Worm (Caenorhabditis elegans) whole organism, young adult: ENCODE data around the gene Y54G2A.37.

Experiments
- C17E4.6 ChIP-seq: fragments of 200-800 bp; sonication (Bioruptor generic); IDR thresholded peaks from 2 replicates; pipeline ENCODE4 v1.3.6; 2022; ENCODE audit warnings: missing genetic modification reagents, missing genetic modification characterization, missing compliant biosample characterization
- K11D2.4 ChIP-seq: fragments of 200-800 bp; sonication (Bioruptor generic); IDR thresholded peaks from 2 replicates; pipeline ENCODE4 v1.3.6; 2022; ENCODE audit warnings: missing genetic modification reagents, missing genetic modification characterization, missing compliant biosample characterization
- K12H6.12 ChIP-seq: fragments of 200-800 bp; sonication (Bioruptor generic); optimal IDR thresholded peaks from 2 replicates; lab custom pipeline; 2018; ENCODE audit warnings: mild to moderate bottlenecking, missing genetic modification characterization, missing compliant biosample characterization
- Y79H2A.3 ChIP-seq: fragments of 200-800 bp; sonication (Bioruptor generic); conservative IDR thresholded peaks from 2 replicates; pipeline ENCODE4 v1.3.6; 2022; ENCODE audit warnings: missing genetic modification reagents, missing genetic modification characterization, missing compliant biosample characterization
- Y95B8A.8 ChIP-seq: fragments of 200-800 bp; sonication (Bioruptor generic); IDR thresholded peaks from 2 replicates; pipeline ENCODE4 v1.3.6; 2022; ENCODE audit warnings: missing genetic modification reagents, missing genetic modification characterization, missing compliant biosample characterization
- ZK185.1 ChIP-seq: sonication (generic microtip); optimal IDR thresholded peaks from 2 replicates; lab custom pipeline; 2016; ENCODE audit warnings: mild to moderate bottlenecking, missing genetic modification characterization, missing compliant biosample characterization; ENCODE audit not compliant: poor library complexity, severe bottlenecking
- attf-5 ChIP-seq: fragments of 200-800 bp; sonication (Bioruptor generic); optimal IDR thresholded peaks from 2 replicates; lab custom pipeline; 2018; ENCODE audit warnings: mild to moderate bottlenecking, missing genetic modification characterization, missing compliant biosample characterization
- ccch-3 ChIP-seq: fragments of 200-800 bp; sonication (Bioruptor generic); optimal IDR thresholded peaks from 2 replicates; lab custom pipeline; 2018; ENCODE audit warnings: mild to moderate bottlenecking, missing genetic modification characterization, missing compliant biosample characterization
- cebp-1 ChIP-seq, 2 experiments: fragments of 200-800 bp in 1 of 2; sonication (Bioruptor generic) in 1 of 2; sonication (generic microtip) in 1 of 2; IDR thresholded peaks in 1 of 2; optimal IDR thresholded peaks in 1 of 2; 2 replicates each; pipeline versions ENCODE4 v1.3.6 to Lab custom; 2017 to 2022; ENCODE audit warnings: missing compliant biosample characterization in 2 of 2, missing genetic modification characterization in 2 of 2, mild to moderate bottlenecking in 1 of 2, missing genetic modification reagents in 1 of 2, moderate library complexity in 1 of 2
- cebp-2 ChIP-seq: fragments of 200-800 bp; sonication (Bioruptor generic); IDR thresholded peaks from 2 replicates; pipeline ENCODE4 v1.3.6; 2022; ENCODE audit warnings: missing genetic modification characterization, missing compliant biosample characterization
- ceh-27 ChIP-seq: fragments of 200-800 bp; sonication (Bioruptor generic); optimal IDR thresholded peaks from 2 replicates; lab custom pipeline; 2018; ENCODE audit warnings: mild to moderate bottlenecking, missing genetic modification characterization, moderate library complexity, missing compliant biosample characterization
- ceh-79 ChIP-seq: sonication (generic microtip); optimal IDR thresholded peaks from 2 replicates; lab custom pipeline; 2017; ENCODE audit warnings: mild to moderate bottlenecking, missing genetic modification characterization, missing compliant biosample characterization
- dox-1 ChIP-seq: fragments of 200-800 bp; sonication (Bioruptor generic); IDR thresholded peaks from 2 replicates; pipeline ENCODE4 v1.3.6; 2022; ENCODE audit warnings: missing genetic modification reagents, missing genetic modification characterization, missing compliant biosample characterization
- egrh-3 ChIP-seq: fragments of 200-800 bp; sonication (Bioruptor generic); IDR thresholded peaks from 2 replicates; pipeline ENCODE4 v1.3.6; 2022; ENCODE audit warnings: missing genetic modification reagents, missing genetic modification characterization, missing compliant biosample characterization
- gei-17 ChIP-seq: fragments of 200-800 bp; sonication (Bioruptor generic); optimal IDR thresholded peaks from 2 replicates; lab custom pipeline; 2018; ENCODE audit warnings: mild to moderate bottlenecking, missing genetic modification characterization, missing compliant biosample characterization
- him-1 ChIP-seq: sonication (generic microtip); optimal IDR thresholded peaks from 2 replicates; lab custom pipeline; 2016; ENCODE audit warnings: missing genotype, missing genetic modification reagents, missing genetic modification characterization, missing compliant biosample characterization
- hmg-1.2 ChIP-seq: fragments of 200-800 bp; sonication (Bioruptor generic); IDR thresholded peaks from 2 replicates; pipeline ENCODE4 v1.3.6; 2022; ENCODE audit warnings: missing genetic modification reagents, missing genetic modification characterization, missing compliant biosample characterization
- hmg-20 ChIP-seq: fragments of 200-800 bp; sonication (Bioruptor generic); IDR thresholded peaks from 2 replicates; pipeline ENCODE4 v1.3.6; 2022; ENCODE audit warnings: missing genetic modification reagents, missing genetic modification characterization, missing compliant biosample characterization
- hrde-1 ChIP-seq: sonication (generic microtip); optimal IDR thresholded peaks from 2 replicates; lab custom pipeline; 2016; ENCODE audit warnings: missing genetic modification characterization, mild to moderate bottlenecking, missing compliant biosample characterization, moderate library complexity, missing genotype, missing genetic modification reagents, borderline replicate concordance
- let-607 ChIP-seq, 2 experiments: fragments of 200-800 bp in 1 of 2; sonication (Bioruptor generic) in 1 of 2; sonication (generic microtip) in 1 of 2; optimal IDR thresholded peaks; 2 replicates each; lab custom pipeline; 2016 to 2018; ENCODE audit warnings: mild to moderate bottlenecking in 2 of 2, missing compliant biosample characterization in 2 of 2, missing genetic modification characterization in 2 of 2, moderate library complexity in 2 of 2, missing genotype in 1 of 2
- lin-26 ChIP-seq: fragments of 200-800 bp; sonication (Bioruptor generic); IDR thresholded peaks from 2 replicates; pipeline ENCODE4 v1.3.6; 2022; ENCODE audit warnings: missing genetic modification reagents, missing genetic modification characterization, missing compliant biosample characterization
- lin-40 ChIP-seq: sonication (generic microtip); optimal IDR thresholded peaks from 2 replicates; lab custom pipeline; 2016; ENCODE audit warnings: missing genetic modification characterization, mild to moderate bottlenecking, missing compliant biosample characterization, missing genotype, missing genetic modification reagents
- lir-1 ChIP-seq: fragments of 200-800 bp; sonication (Bioruptor generic); conservative IDR thresholded peaks from 2 replicates; pipeline ENCODE4 v1.3.6; 2022; ENCODE audit warnings: missing genetic modification reagents, missing genetic modification characterization, missing compliant biosample characterization
- madf-10 ChIP-seq: sonication (generic microtip); optimal IDR thresholded peaks from 2 replicates; lab custom pipeline; 2016; ENCODE audit warnings: mild to moderate bottlenecking, missing genetic modification characterization, missing compliant biosample characterization
- madf-8 ChIP-seq: fragments of 200-800 bp; sonication (Bioruptor generic); conservative IDR thresholded peaks from 2 replicates; pipeline ENCODE4 v1.3.6; 2022; ENCODE audit warnings: missing genetic modification reagents, missing genetic modification characterization, missing compliant biosample characterization
- mcd-1 ChIP-seq: fragments of 200-800 bp; sonication (Bioruptor generic); IDR thresholded peaks from 2 replicates; pipeline ENCODE4 v1.3.6; 2022; ENCODE audit warnings: missing genetic modification reagents, missing genetic modification characterization, missing compliant biosample characterization
- nfyb-1 ChIP-seq: fragments of 200-800 bp; sonication (Bioruptor generic); IDR thresholded peaks from 2 replicates; pipeline ENCODE4 v1.3.6; 2022; ENCODE audit warnings: missing genetic modification reagents, missing genetic modification characterization, missing compliant biosample characterization
- nhr-80 ChIP-seq: sonication (generic microtip); optimal IDR thresholded peaks from 2 replicates; lab custom pipeline; 2016; ENCODE audit warnings: missing genetic modification characterization, missing compliant biosample characterization
- pbrm-1 ChIP-seq: fragments of 200-800 bp; sonication (Bioruptor generic); IDR thresholded peaks from 2 replicates; pipeline ENCODE4 v1.3.6; 2022; ENCODE audit warnings: missing genetic modification reagents, missing genetic modification characterization, missing compliant biosample characterization
- rcor-1 ChIP-seq: fragments of 200-800 bp; sonication (Bioruptor generic); IDR thresholded peaks from 2 replicates; pipeline ENCODE4 v1.3.6; 2022; ENCODE audit warnings: missing genetic modification reagents, missing genetic modification characterization, missing compliant biosample characterization
- rec-8 ChIP-seq, 2 experiments: sonication (generic microtip); optimal IDR thresholded peaks; 2 replicates each; lab custom pipeline; 2016; ENCODE audit warnings: mild to moderate bottlenecking in 2 of 2, missing genetic modification characterization in 2 of 2, missing genetic modification reagents in 2 of 2, missing genotype in 2 of 2, missing biosample characterization in 1 of 2, missing compliant biosample characterization in 1 of 2, moderate library complexity in 1 of 2
- repo-1 ChIP-seq: sonication (generic microtip); optimal IDR thresholded peaks from 2 replicates; lab custom pipeline; 2017; ENCODE audit warnings: mild to moderate bottlenecking, missing genetic modification characterization, missing compliant biosample characterization
- snpc-3.4 ChIP-seq: sonication (generic microtip); optimal IDR thresholded peaks from 2 replicates; lab custom pipeline; 2017; ENCODE audit warnings: missing genetic modification characterization, mild to moderate bottlenecking, missing compliant biosample characterization, antibody characterized with exemption, moderate library complexity, missing genotype, missing genetic modification reagents
- tbp1 ChIP-seq: fragments of 200-800 bp; sonication (Bioruptor generic); optimal IDR thresholded peaks from 2 replicates; lab custom pipeline; 2018; ENCODE audit warnings: mild to moderate bottlenecking, missing genetic modification characterization, missing compliant biosample characterization
- tbx-9 ChIP-seq: sonication (generic microtip); optimal IDR thresholded peaks from 2 replicates; lab custom pipeline; 2016; ENCODE audit warnings: borderline replicate concordance, missing genetic modification characterization, inconsistent platforms, missing compliant biosample characterization
- xnd-1 ChIP-seq: sonication (generic microtip); optimal IDR thresholded peaks from 2 replicates; lab custom pipeline; 2016; ENCODE audit warnings: missing genotype, missing genetic modification reagents, missing genetic modification characterization, missing compliant biosample characterization
- zfh-2 ChIP-seq: fragments of 200-800 bp; sonication (Bioruptor generic); conservative IDR thresholded peaks from 2 replicates; pipeline ENCODE4 v1.3.6; 2022; ENCODE audit warnings: missing genetic modification reagents, missing genetic modification characterization, missing compliant biosample characterization
- ztf-18 ChIP-seq: sonication (generic microtip); optimal IDR thresholded peaks from 2 replicates; lab custom pipeline; 2016; ENCODE audit warnings: missing genotype, mild to moderate bottlenecking, missing genetic modification characterization, missing compliant biosample characterization
- ztf-25 ChIP-seq: fragments of 200-800 bp; sonication (Bioruptor generic); IDR thresholded peaks from 2 replicates; pipeline ENCODE4 v1.3.6; 2022; ENCODE audit warnings: missing genetic modification reagents, missing genetic modification characterization, missing compliant biosample characterization
- ztf-28 ChIP-seq: fragments of 200-800 bp; sonication (Bioruptor generic); IDR thresholded peaks from 2 replicates; pipeline ENCODE4 v1.3.6; 2022; ENCODE audit warnings: missing genetic modification reagents, missing genetic modification characterization, missing compliant biosample characterization

Y54G2A.37 gene

DNA sequence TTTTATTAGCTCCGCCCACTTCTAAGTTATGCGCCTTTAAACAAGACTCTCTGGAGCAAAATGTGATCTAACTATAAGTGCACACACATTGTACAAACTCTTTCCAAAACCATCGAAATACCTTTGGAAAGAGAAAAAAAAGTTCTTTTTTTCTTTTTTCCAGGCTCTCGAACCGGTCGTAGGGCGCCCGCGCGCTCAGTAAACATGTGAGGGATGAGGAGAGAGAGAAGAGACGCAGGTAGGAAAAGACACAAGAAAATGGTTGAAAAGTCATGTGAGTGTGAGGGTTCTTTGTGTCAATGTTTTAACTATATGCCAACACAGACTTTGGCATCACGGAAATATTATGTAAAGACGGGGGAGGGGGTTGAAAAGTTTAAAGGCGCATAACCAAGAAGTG is 46.0 kb upstream of the Y54G2A.37 start (continued):
- TF ChIP-seq lin-26 (peak; percentile 80), ceh-79 (tag; lab: Kevin White, UChicago) (no peak), lin-40 (tag; lab: Kevin White, UChicago) (peak; percentile 78), madf-10 (peak; percentile 17), tbx-9 (no peak), ceh-27 (peak; percentile 62), ztf-18 (tag; lab: Kevin White, UChicago) (peak; percentile 22), nfyb-1 (peak; percentile 54; the same call in 1 of the 2 replicates), K11D2.4 (GFP tag; lab: Robert Waterston, UW) (peak; percentile 82), C17E4.6 (GFP tag; lab: Robert Waterston, UW) (no peak), rec-8 (tag; optimal IDR thresholded peaks at IDR 0.05; lab: Kevin White, UChicago) (no peak)

DNA sequence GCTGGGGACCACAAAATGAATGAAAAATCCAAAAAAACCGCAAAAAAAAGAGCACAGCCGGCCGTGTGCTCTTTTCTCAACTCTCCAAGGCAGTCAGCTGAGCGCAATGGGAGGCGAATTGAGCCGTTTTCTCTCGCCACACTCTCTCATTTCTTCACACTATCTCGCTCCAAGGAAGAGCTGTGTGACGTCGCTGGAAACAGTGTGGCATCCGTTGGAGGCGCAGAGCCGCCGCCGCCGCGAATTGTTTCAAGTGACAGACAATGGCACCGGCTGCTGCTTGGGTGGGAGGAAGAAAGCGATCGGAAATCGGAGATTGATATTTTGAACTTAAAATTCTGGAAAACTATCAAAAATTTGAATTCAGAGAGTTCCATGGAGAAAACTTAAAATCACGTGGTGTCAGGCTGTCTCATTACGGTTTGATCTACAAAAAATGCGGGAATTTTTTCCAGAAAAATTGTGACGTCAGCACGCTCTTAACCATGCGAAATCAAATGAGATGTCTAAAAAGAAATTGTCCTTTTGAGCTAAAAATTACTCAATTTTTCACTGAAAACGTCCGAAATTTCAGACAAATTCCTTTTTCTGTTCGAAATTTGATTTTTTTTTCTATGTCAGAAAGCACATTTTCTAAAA is 44.4 kb upstream of the Y54G2A.37 start:
- TF ChIP-seq rcor-1 (GFP tag; lab: Robert Waterston, UW) (no peak), attf-5 (GFP tag; lab: Kevin White, UChicago) (no peak), lir-1 (GFP tag; lab: Robert Waterston, UW) (no peak), dox-1 (peak; percentile 26; the same call in 1 of the 2 replicates), lin-40 (tag; lab: Kevin White, UChicago) (no peak), mcd-1 (GFP tag; lab: Robert Waterston, UW) (peak; percentile 44; the same call in 1 of the 2 replicates), gei-17 (no peak), egrh-3 (GFP tag; lab: Robert Waterston, UW) (peak; percentile 51; the same call in 1 of the 2 replicates), Y79H2A.3 (GFP tag; lab: Robert Waterston, UW) (no peak), zfh-2 (peak; percentile 95), K12H6.12 (tag; lab: Kevin White, UChicago) (peak; percentile 39), nfyb-1 (peak; percentile 54; the same call in 1 of the 2 replicates), cebp-2 (GFP tag; lab: Robert Waterston, UW) (no peak), madf-8 (no peak), pbrm-1 (GFP tag; lab: Robert Waterston, UW) (0 out of 2 replicates have a peak, but pooled peaks have one; percentile 38), cebp-1 (GFP tag; IDR thresholded peaks at IDR 0.05; lab: Robert Waterston, UW) (no peak), cebp-1 (tag; optimal IDR thresholded peaks at IDR 0.05; lab: Kevin White, UChicago) (peak; percentile 43), snpc-3.4 (tag; lab: Kevin White, UChicago) (no peak), Y95B8A.8 (no peak), hrde-1 (no peak), tbp1 (GFP tag; lab: Kevin White, UChicago) (no peak), hmg-1.2 (peak; percentile 78), hmg-20 (GFP tag; lab: Robert Waterston, UW) (no peak), ztf-28 (GFP tag; lab: Robert Waterston, UW) (no peak)
- TF ChIP-seq, all 124 proteins: peak for 9

DNA sequence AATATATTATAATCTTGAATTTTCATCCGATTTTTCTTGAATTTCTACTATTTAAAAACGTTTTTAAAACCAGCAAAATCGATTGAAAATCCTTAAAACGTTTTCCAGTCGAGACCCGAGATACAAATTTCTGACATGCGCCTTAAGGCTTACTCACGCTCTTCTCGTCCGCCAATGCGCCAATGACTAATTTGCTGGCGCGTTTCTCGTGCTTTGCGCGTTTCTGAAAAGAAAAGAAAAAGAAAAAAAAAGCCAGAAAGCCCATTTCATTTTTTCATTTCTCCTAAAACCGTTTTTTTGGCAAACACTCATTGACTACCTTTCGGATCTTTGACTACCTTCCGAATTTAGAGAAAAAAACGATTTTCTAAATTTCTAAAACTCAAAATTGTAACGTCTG is 43.8 kb upstream of the Y54G2A.37 start:
- peak; percentile 84 for TF ChIP-seq ztf-18 (tag; lab: Kevin White, UChicago)
- TF ChIP-seq madf-8: no peak
- no peak for TF ChIP-seq rcor-1 (GFP tag; lab: Robert Waterston, UW)
- TF ChIP-seq nhr-80: no peak
- TF ChIP-seq attf-5 (GFP tag; lab: Kevin White, UChicago): no peak
- no peak for TF ChIP-seq repo-1
- no peak for TF ChIP-seq egrh-3 (GFP tag; lab: Robert Waterston, UW)
- TF ChIP-seq ZK185.1: no peak
- no peak for TF ChIP-seq let-607 (tag; optimal IDR thresholded peaks at IDR 0.05; lab: Kevin White, UChicago)
- TF ChIP-seq him-1 (tag; lab: Kevin White, UChicago): no peak
- TF ChIP-seq hrde-1: peak; percentile 6
- peak; percentile 6 for TF ChIP-seq xnd-1 (tag; lab: Kevin White, UChicago)
- TF ChIP-seq ztf-25 (GFP tag; lab: Robert Waterston, UW): no peak
- TF ChIP-seq ccch-3 (GFP tag; lab: Kevin White, UChicago): no peak
- 0 out of 2 replicates have a peak, but pooled peaks have one; percentile 27 for TF ChIP-seq Y95B8A.8
